Worm (Caenorhabditis elegans): ENCODE results near the gene C01G10.5.

ce11 chrV:15065837-15066348 lies 23.4 kb downstream of the C01G10.5 start, which contains the start of gene otub-1:
- TF ChIP-seq nhr-41 (GFP tag; IDR thresholded peaks at IDR 0.05) (no peak), mxl-2 (GFP tag; conservative IDR thresholded peaks at IDR 0.05) (no peak), ceh-82 (tag; optimal IDR thresholded peaks at IDR 0.05) (no peak), egl-27 (tag; optimal IDR thresholded peaks at IDR 0.05) (no peak), set-16 (GFP tag; IDR thresholded peaks at IDR 0.05) (no peak), ces-1 (GFP tag; optimal IDR thresholded peaks at IDR 0.05) (no peak)

All from whole organism, L4 larva.